Worm (Caenorhabditis elegans) whole organism, early embryonic: ENCODE measurements around the gene exc-13.

Experiments
- B0310.2 ChIP-seq: sonication (generic microtip); optimal IDR thresholded peaks from 2 replicates; lab custom pipeline; 2016; ENCODE audit warnings: mild to moderate bottlenecking, missing genetic modification characterization, missing compliant biosample characterization
- F13C5.2 ChIP-seq: sonication (generic microtip); optimal IDR thresholded peaks from 2 replicates; lab custom pipeline; 2017; ENCODE audit warnings: mild to moderate bottlenecking, missing genetic modification characterization, inconsistent platforms, missing compliant biosample characterization
- aly-1 ChIP-seq: sonication (generic microtip); optimal IDR thresholded peaks from 2 replicates; lab custom pipeline; 2016; ENCODE audit warnings: missing genetic modification characterization, missing compliant biosample characterization
- ama-1 ChIP-seq: fragments of 150-350 bp; optimal IDR thresholded peaks from 2 replicates; lab custom pipeline; 2014
- ceh-13 ChIP-seq: fragments of 200-800 bp; sonication (Bioruptor generic); optimal IDR thresholded peaks from 2 replicates; lab custom pipeline; 2018; ENCODE audit warnings: mild to moderate bottlenecking, missing genetic modification characterization, missing compliant biosample characterization
- ceh-36 ChIP-seq: sonication (generic microtip); optimal IDR thresholded peaks from 2 replicates; lab custom pipeline; 2016; ENCODE audit warnings: missing genetic modification characterization, inconsistent platforms, missing compliant biosample characterization
- ets-7 ChIP-seq: sonication (generic microtip); optimal IDR thresholded peaks from 2 replicates; lab custom pipeline; 2016; ENCODE audit warnings: missing genotype, missing genetic modification characterization, missing compliant biosample characterization
- flt-1 ChIP-seq: fragments of 200-800 bp; sonication (Bioruptor generic); IDR thresholded peaks from 2 replicates; pipeline ENCODE4 v1.3.6; 2022; ENCODE audit warnings: missing genetic modification characterization, missing compliant biosample characterization
- hmbx-1 ChIP-seq: sonication (generic microtip); optimal IDR thresholded peaks from 2 replicates; lab custom pipeline; 2016; ENCODE audit warnings: mild to moderate bottlenecking, missing genetic modification characterization, missing compliant biosample characterization
- hmg-4 ChIP-seq: fragments of 200-800 bp; sonication (Bioruptor generic); optimal IDR thresholded peaks from 2 replicates; lab custom pipeline; 2018; ENCODE audit warnings: mild to moderate bottlenecking, missing genetic modification characterization, missing compliant biosample characterization
- hnd-1 ChIP-seq: sonication (generic microtip); optimal IDR thresholded peaks from 2 replicates; lab custom pipeline; 2016; ENCODE audit warnings: missing genetic modification characterization, missing compliant biosample characterization
- pes-1 ChIP-seq: fragments of 200-800 bp; sonication (Bioruptor generic); IDR thresholded peaks from 2 replicates; pipeline ENCODE4 v1.3.6; 2022; ENCODE audit warnings: missing genetic modification reagents, missing genetic modification characterization, missing compliant biosample characterization
- scrt-1 ChIP-seq: fragments of 200-800 bp; sonication (Bioruptor generic); IDR thresholded peaks from 2 replicates; pipeline ENCODE4 v1.3.6; 2022; ENCODE audit warnings: missing genetic modification characterization, missing compliant biosample characterization
- sea-1 ChIP-seq: fragments of 200-800 bp; sonication (Bioruptor generic); conservative IDR thresholded peaks from 2 replicates; pipeline ENCODE4 v1.3.6; 2022; ENCODE audit warnings: missing genetic modification characterization, missing compliant biosample characterization
- tbx-11 ChIP-seq: fragments of 200-800 bp; sonication (Bioruptor generic); IDR thresholded peaks from 2 replicates; pipeline ENCODE4 v1.3.6; 2022; ENCODE audit warnings: missing genetic modification characterization, missing compliant biosample characterization
- tbx-37 ChIP-seq: fragments of 200-800 bp; sonication (Bioruptor generic); conservative IDR thresholded peaks from 2 replicates; pipeline ENCODE4 v1.3.6; 2022; ENCODE audit warnings: missing genetic modification reagents, missing genetic modification characterization, missing compliant biosample characterization
- tra-4 ChIP-seq: sonication (generic microtip); optimal IDR thresholded peaks from 2 replicates; lab custom pipeline; 2017; ENCODE audit warnings: missing genetic modification characterization, missing compliant biosample characterization

exc-13 gene

ce11 chrV:7352186-7353053 is 12.6 kb upstream of the exc-13 start, which contains the start of the genes srh-231 and srh-275:
Gene srh-231 (minus strand): TSS chrV:7352236.
Gene srh-275 (plus strand): TSS chrV:7353003.
- TF ChIP-seq F13C5.2 (tag; lab: Kevin White, UChicago) (no peak), aly-1 (tag; lab: Kevin White, UChicago) (no peak), tbx-37 (no peak), ceh-13 (GFP tag; lab: Kevin White, UChicago) (no peak), flt-1 (GFP tag; lab: Robert Waterston, UW) (no peak), ceh-36 (tag; lab: Kevin White, UChicago) (no peak), hmg-4 (GFP tag; lab: Kevin White, UChicago) (no peak), hnd-1 (tag; lab: Kevin White, UChicago) (no peak), scrt-1 (GFP tag; lab: Robert Waterston, UW) (no peak), B0310.2 (no peak)

DNA sequence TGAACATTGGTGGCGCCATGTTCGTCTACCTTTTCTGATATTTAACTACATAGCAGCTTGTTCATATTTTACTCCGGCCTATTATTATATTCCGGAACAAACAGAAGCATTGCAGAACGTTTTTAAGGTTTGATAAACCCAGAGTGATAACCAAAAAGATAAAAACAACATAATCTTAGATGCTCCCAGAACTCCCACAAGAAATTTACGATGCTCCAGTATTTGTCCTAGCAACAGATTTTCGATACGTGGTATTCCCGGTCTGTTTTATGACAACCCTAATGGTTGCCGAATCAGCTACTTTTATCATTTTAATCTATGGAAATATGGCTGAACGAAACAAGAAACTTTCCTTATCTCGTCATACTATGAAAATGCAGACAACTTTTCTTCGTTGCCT is 11.4 kb upstream of the exc-13 start:
- TF ChIP-seq tra-4 (tag; lab: Kevin White, UChicago) (no peak), ceh-13 (GFP tag; lab: Kevin White, UChicago) (no peak), flt-1 (GFP tag; lab: Robert Waterston, UW) (no peak), F13C5.2 (tag; lab: Kevin White, UChicago) (no peak), sea-1 (GFP tag; lab: Robert Waterston, UW) (no peak), hmg-4 (GFP tag; lab: Kevin White, UChicago) (no peak), B0310.2 (no peak)

DNA sequence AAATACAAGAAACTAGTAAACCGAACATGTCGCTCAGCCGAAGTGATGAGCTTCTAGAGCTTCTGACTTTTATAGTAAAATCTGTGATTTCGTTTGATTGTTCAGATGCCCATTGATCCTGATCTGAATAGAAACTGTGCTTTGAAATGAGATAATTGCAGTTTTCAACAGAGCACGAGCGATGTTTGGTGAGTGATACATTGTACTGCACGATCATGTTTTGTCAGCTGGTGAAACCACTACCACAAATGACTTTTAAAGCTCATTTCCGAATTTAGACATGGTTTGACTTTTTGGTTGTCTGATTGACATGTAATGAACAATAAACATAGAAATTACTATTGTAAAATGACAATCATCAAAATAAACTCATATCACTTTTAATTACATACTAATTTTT is 9.6 kb upstream of the exc-13 start, which contains the start of gene tag-293:
tag-293 (minus strand) TSS at position 101 of the 400 bp plus-strand sequence.
- TF ChIP-seq tbx-11 (GFP tag; lab: Robert Waterston, UW) (no peak), ceh-36 (tag; lab: Kevin White, UChicago) (no peak), hmg-4 (GFP tag; lab: Kevin White, UChicago) (no peak), pes-1 (GFP tag; lab: Robert Waterston, UW) (no peak), sea-1 (GFP tag; lab: Robert Waterston, UW) (no peak), B0310.2 (no peak), flt-1 (GFP tag; lab: Robert Waterston, UW) (no peak), ceh-13 (GFP tag; lab: Kevin White, UChicago) (no peak), tbx-37 (no peak), scrt-1 (GFP tag; lab: Robert Waterston, UW) (no peak), F13C5.2 (tag; lab: Kevin White, UChicago) (no peak), ets-7 (tag; lab: Kevin White, UChicago) (no peak), hmbx-1 (tag; lab: Kevin White, UChicago) (no peak), hnd-1 (tag; lab: Kevin White, UChicago) (no peak), tra-4 (tag; lab: Kevin White, UChicago) (no peak)

DNA sequence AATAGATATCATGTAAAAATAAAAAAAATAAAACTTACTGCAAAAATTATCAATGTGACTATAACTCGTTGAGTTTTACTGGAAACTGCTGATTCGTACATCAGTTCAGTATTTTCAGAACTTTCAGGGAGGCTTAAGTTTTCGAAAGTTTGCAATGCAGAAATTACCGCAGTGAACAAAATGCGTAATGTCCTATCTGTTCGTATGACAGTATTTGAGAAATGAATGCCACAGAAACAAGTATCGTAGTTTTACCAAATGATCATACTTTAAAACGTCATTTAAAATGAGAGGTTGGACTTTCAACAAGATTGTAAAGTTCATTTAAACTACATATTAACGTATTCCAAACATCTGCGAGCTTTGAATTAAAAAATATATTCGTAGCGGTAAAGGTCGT is 8.4 kb upstream of the exc-13 start, which contains the start of gene C03G6.21:
C03G6.21 (minus strand) TSS at position 101 of the 400 bp plus-strand sequence.
- TF ChIP-seq tra-4 (tag; lab: Kevin White, UChicago): no peak

- TF ChIP-seq ceh-13 (GFP tag; lab: Kevin White, UChicago) (no peak), ceh-36 (tag; lab: Kevin White, UChicago) (no peak), hnd-1 (tag; lab: Kevin White, UChicago) (no peak), pes-1 (GFP tag; lab: Robert Waterston, UW) (no peak), hmg-4 (GFP tag; lab: Kevin White, UChicago) (no peak), scrt-1 (GFP tag; lab: Robert Waterston, UW) (no peak), ama-1 (lab: Kevin White, UChicago) (no peak), aly-1 (tag; lab: Kevin White, UChicago) (no peak), B0310.2 (no peak), hmbx-1 (tag; lab: Kevin White, UChicago) (no peak)
Measured at ce11 chrV:7357132-7357531, 7.9 kb upstream of the exc-13 start, which contains the start of gene C03G6.6. Gene C03G6.6 (plus strand): TSS chrV:7357432.

DNA sequence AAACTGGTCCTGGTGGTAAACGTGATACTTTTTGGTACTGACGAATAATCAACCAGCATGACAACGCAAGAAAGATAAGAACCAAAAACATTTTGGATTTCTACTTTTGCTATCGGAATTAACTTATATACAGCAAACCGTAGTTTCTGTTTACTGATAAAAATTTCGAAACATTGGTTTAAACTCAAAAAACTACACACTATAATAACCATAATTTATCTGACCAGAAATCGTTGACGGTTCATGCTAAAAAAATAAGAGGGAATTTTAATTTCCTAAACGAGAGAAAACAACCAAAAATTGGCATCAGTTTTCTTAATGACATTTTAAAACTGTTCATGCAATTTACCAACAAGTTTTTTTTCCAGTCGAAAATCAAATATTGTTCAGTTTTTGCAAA is 3.4 kb upstream of the exc-13 start, which contains the start of gene cyp-35A1:
cyp-35A1 (minus strand) TSS at position 101 of the 400 bp plus-strand sequence.
- TF ChIP-seq hmbx-1 (tag; lab: Kevin White, UChicago): no peak
- no peak for TF ChIP-seq tbx-11 (GFP tag; lab: Robert Waterston, UW)
- no peak for TF ChIP-seq ceh-13 (GFP tag; lab: Kevin White, UChicago)
- TF ChIP-seq pes-1 (GFP tag; lab: Robert Waterston, UW): no peak
- TF ChIP-seq ceh-36 (tag; lab: Kevin White, UChicago): no peak
- no peak for TF ChIP-seq tbx-37
- TF ChIP-seq ama-1 (lab: Kevin White, UChicago): no peak
- TF ChIP-seq aly-1 (tag; lab: Kevin White, UChicago): no peak
- no peak for TF ChIP-seq ets-7 (tag; lab: Kevin White, UChicago)
- TF ChIP-seq flt-1 (GFP tag; lab: Robert Waterston, UW): no peak
- TF ChIP-seq scrt-1 (GFP tag; lab: Robert Waterston, UW): no peak
- no peak for TF ChIP-seq tra-4 (tag; lab: Kevin White, UChicago)
- TF ChIP-seq B0310.2: no peak
- no peak for TF ChIP-seq hnd-1 (tag; lab: Kevin White, UChicago)
- TF ChIP-seq sea-1 (GFP tag; lab: Robert Waterston, UW): no peak
- TF ChIP-seq hmg-4 (GFP tag; lab: Kevin White, UChicago): no peak

DNA sequence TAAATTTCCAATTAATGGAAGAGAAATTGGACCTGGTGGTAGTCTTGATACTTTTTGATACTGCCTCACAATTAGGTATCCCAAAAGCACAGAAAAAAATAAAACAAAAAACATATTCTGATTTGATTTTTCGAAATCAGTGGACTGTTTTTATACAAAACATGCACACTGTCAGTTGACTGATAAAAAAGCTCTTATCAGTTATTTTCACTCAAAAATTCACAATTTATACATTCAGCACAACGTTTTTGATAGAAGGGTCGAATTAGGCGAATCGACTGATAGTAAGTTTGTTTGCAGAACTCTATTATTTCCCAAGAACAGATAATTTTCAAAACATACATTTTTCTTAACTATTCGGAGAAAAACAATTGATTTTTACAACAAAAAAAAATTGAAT is 992 bp upstream of the exc-13 start, which contains the start of gene cyp-35A2:
cyp-35A2 (minus strand) TSS at position 124 of the 400 bp plus-strand sequence.
- no peak for TF ChIP-seq pes-1 (GFP tag; lab: Robert Waterston, UW)
- no peak for TF ChIP-seq hnd-1 (tag; lab: Kevin White, UChicago)
- no peak for TF ChIP-seq ceh-13 (GFP tag; lab: Kevin White, UChicago)
- no peak for TF ChIP-seq ceh-36 (tag; lab: Kevin White, UChicago)
- TF ChIP-seq ama-1 (lab: Kevin White, UChicago): no peak
- no peak for TF ChIP-seq ets-7 (tag; lab: Kevin White, UChicago)
- no peak for TF ChIP-seq hmg-4 (GFP tag; lab: Kevin White, UChicago)
